Worm (Caenorhabditis elegans) whole organism, midembryonic: ENCODE data around the gene gta-1.

ENCODE experiments used
- T22C8.4 ChIP-seq: fragments of 200-800 bp; sonication (Bioruptor generic); IDR thresholded peaks from 2 replicates; pipeline ENCODE4 v1.3.6; 2022; ENCODE audit warnings: missing genetic modification characterization, missing compliant biosample characterization
- cog-1 ChIP-seq: sonication (generic microtip); optimal IDR thresholded peaks from 2 replicates; lab custom pipeline; 2016; ENCODE audit warnings: missing genetic modification characterization, missing compliant biosample characterization
- flt-1 ChIP-seq: fragments of 200-800 bp; sonication (Bioruptor generic); IDR thresholded peaks from 2 replicates; pipeline ENCODE4 v1.3.6; 2022; ENCODE audit warnings: missing genetic modification characterization, missing compliant biosample characterization
- ref-1 ChIP-seq: fragments of 200-800 bp; sonication (Bioruptor generic); conservative IDR thresholded peaks from 2 replicates; pipeline ENCODE4 v1.3.6; 2022; ENCODE audit warnings: missing genetic modification reagents, missing genetic modification characterization, missing compliant biosample characterization

DNA sequence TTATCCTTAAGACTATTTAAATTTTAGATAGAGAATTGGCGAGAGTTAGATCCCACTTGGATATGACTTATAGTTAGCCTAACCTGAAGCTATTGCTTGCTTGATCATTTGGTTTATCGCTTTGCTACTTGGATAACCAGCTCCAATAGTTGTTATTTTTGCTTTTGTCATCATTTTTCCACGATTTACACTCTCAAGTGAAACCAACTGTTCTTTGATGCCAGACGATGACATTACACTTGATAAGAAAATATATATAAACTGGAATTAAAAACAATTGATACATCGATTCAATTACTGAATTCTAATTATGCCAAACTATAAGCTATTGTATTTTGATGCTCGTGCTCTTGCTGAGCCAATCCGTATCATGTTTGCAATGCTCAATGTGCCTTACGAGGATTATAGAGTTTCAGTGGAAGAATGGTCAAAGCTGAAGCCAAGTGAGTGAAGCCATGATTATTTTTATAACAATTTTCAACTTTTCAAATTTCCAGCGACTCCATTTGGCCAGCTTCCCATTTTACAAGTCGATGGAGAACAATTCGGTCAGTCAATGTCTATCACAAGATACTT, 38.4 kb upstream of the gta-1 start, which contains the start of the genes gst-2, gst-4 and dhs-12:
- TF ChIP-seq flt-1 (GFP tag; lab: Robert Waterston, UW) (no peak), ref-1 (no peak), cog-1 (tag; lab: Kevin White, UChicago) (no peak), T22C8.4 (GFP tag; lab: Robert Waterston, UW) (no peak)
